Fruit fly (Drosophila melanogaster): Measurements from ENCODE around the gene CG34393.

CG34393 gene

dm6 chr2L:3200396-3200795, at the start of gene CG34393:
Gene CG34393, minus strand, starts transcription at chr2L:3200496.
- TF ChIP-seq CG30403 (GFP tag; optimal IDR thresholded peaks at IDR 0.05) (no peak), cad (GFP tag; optimal IDR thresholded peaks at IDR 0.05) (no peak), Dek (tag; optimal IDR thresholded peaks at IDR 0.05) (no peak), zen2 (GFP tag; IDR thresholded peaks at IDR 0.05; ENCODE audit: partially characterized antibody) (no peak), CG11696 (GFP tag; IDR thresholded peaks at IDR 0.05) (no peak), Deaf1 (tag; optimal IDR thresholded peaks at IDR 0.05) (no peak), CG14710 (tag; optimal IDR thresholded peaks at IDR 0.05) (no peak), sima (GFP tag; optimal IDR thresholded peaks at IDR 0.05) (no peak), chinmo (GFP tag; IDR thresholded peaks at IDR 0.05; ENCODE audit: partially characterized antibody) (no peak), nerfin-1 (tag; optimal IDR thresholded peaks at IDR 0.05) (no peak), CG1792 (GFP tag; optimal IDR thresholded peaks at IDR 0.05) (no peak), CG16815 (GFP tag; optimal IDR thresholded peaks at IDR 0.05) (no peak), ERR (GFP tag; optimal IDR thresholded peaks at IDR 0.05) (no peak), sob (GFP tag; IDR thresholded peaks at IDR 0.05) (no peak), CG30431 (GFP tag; optimal IDR thresholded peaks at IDR 0.05) (no peak), CG13287 (GFP tag; IDR thresholded peaks at IDR 0.05; ENCODE audit: partially characterized antibody) (no peak)

DNA sequence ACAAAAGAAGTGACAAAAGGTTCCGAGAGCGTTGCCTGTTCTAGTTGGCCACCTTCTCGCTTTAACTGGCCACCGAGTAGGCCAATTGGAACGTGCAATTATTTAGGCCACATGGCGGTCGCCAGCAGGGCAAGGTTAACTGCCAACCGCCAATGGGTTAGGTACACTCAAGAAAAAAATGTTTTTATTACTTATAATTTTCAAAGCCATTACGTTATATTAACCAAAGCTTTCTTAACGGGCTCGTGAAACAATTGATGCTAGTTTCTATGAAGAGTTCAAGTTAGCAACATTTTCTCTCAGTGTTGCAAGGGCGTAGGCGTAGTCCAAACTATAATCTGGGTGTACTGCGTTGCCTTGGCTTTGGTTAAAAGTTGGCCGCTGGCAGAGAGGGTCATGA, 45.7 kb upstream of the CG34393 start:
- TF ChIP-seq slbo (GFP tag; IDR thresholded peaks at IDR 0.05) (no peak), CG14441 (GFP tag; IDR thresholded peaks at IDR 0.05) (no peak), prd (optimal IDR thresholded peaks at IDR 0.05) (no peak), prd (GFP tag; IDR thresholded peaks at IDR 0.05) (0 out of 3 replicates have a peak, but pooled peaks have one; percentile 8), Ets65A (GFP tag) (peak; percentile 35), CG43689 (GFP tag; IDR thresholded peaks at IDR 0.05) (no peak), sisA (GFP tag; IDR thresholded peaks at IDR 0.05) (0 out of 2 replicates have a peak, but pooled peaks have one; percentile 21), stwl (tag; optimal IDR thresholded peaks at IDR 0.05) (no peak), H2.0 (GFP tag; IDR thresholded peaks at IDR 0.05) (no peak), cg (GFP tag; optimal IDR thresholded peaks at IDR 0.05) (no peak), CG18599 (GFP tag; optimal IDR thresholded peaks at IDR 0.05) (peak; percentile 6), Oaz (GFP tag; IDR thresholded peaks at IDR 0.05) (no peak), run (tag; optimal IDR thresholded peaks at IDR 0.05) (no peak)

- TF ChIP-seq CG32772 (GFP tag; IDR thresholded peaks at IDR 0.05): no peak
- TF ChIP-seq CG5180 (GFP tag; optimal IDR thresholded peaks at IDR 0.05): peak; percentile 90
- TF ChIP-seq NC2β (GFP tag; optimal IDR thresholded peaks at IDR 0.05): no peak
- no peak for TF ChIP-seq Doc2 (GFP tag; IDR thresholded peaks at IDR 0.05)
- no peak for TF ChIP-seq disco-r (GFP tag; optimal IDR thresholded peaks at IDR 0.05)
- no peak for TF ChIP-seq CG3281 (GFP tag; optimal IDR thresholded peaks at IDR 0.05)
Measured at dm6 chr2L:3231239-3231638, 30.9 kb upstream of the CG34393 start.

DNA sequence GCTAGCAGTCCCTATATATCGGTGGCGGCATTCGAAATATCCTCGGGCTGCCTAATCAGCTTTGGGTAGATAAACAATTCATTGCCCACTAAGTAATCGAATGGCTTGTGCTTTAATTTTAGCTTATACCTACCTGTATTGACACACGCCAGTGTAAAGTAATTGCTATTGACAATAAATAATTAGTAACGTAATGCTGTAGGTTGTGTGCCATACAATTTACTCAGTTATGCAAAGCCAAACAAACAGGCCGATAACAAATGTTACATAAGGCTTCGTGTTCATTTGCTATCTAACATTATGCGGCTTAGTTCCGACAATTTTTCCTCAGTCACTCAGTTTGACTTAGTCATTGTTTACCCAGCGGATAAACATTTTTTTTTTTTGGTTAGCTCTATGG, 28.4 kb upstream of the CG34393 start:
- TF ChIP-seq CG4328 (GFP tag; optimal IDR thresholded peaks at IDR 0.05) (peak; percentile 30), Usf (GFP tag; optimal IDR thresholded peaks at IDR 0.05) (no peak), sr (GFP tag; IDR thresholded peaks at IDR 0.05) (no peak), CG2712 (tag; optimal IDR thresholded peaks at IDR 0.05) (no peak), CG12769 (tag; optimal IDR thresholded peaks at IDR 0.05) (peak; percentile 7), aop (GFP tag; IDR thresholded peaks at IDR 0.05) (no peak), ase (GFP tag; IDR thresholded peaks at IDR 0.05) (no peak), stc (GFP tag; IDR thresholded peaks at IDR 0.05) (0 out of 2 replicates have a peak, but pooled peaks have one; percentile 28), CG6813 (GFP tag; optimal IDR thresholded peaks at IDR 0.05) (peak; percentile 74), CG10274 (GFP tag; optimal IDR thresholded peaks at IDR 0.05) (no peak), CG1233 (GFP tag; optimal IDR thresholded peaks at IDR 0.05) (peak; percentile 40), lola (GFP tag; optimal IDR thresholded peaks at IDR 0.05) (no peak), CG15011 (GFP tag; optimal IDR thresholded peaks at IDR 0.05) (peak; percentile 17), klu (GFP tag; IDR thresholded peaks at IDR 0.05) (no peak), cg (GFP tag; optimal IDR thresholded peaks at IDR 0.05) (no peak), BtbVII (GFP tag; optimal IDR thresholded peaks at IDR 0.05) (peak; percentile 53)

Data from whole organism, embryonic.